Worm (Caenorhabditis elegans) whole organism, midembryonic: ENCODE measurements around the gene F35D2.6.

ENCODE experiments used
- cog-1 ChIP-seq: sonication (generic microtip); optimal IDR thresholded peaks from 2 replicates; lab custom pipeline; 2016; ENCODE audit warnings: missing genetic modification characterization, missing compliant biosample characterization
- flt-1 ChIP-seq: fragments of 200-800 bp; sonication (Bioruptor generic); IDR thresholded peaks from 2 replicates; pipeline ENCODE4 v1.3.6; 2022; ENCODE audit warnings: missing genetic modification characterization, missing compliant biosample characterization
- med-1 ChIP-seq: sonication (generic microtip); optimal IDR thresholded peaks from 2 replicates; lab custom pipeline; 2017; ENCODE audit warnings: missing genetic modification characterization, mild to moderate bottlenecking, missing compliant biosample characterization, antibody characterized with exemption, missing genetic modification reagents; ENCODE audit not compliant: insufficient read depth
- ref-1 ChIP-seq: fragments of 200-800 bp; sonication (Bioruptor generic); conservative IDR thresholded peaks from 2 replicates; pipeline ENCODE4 v1.3.6; 2022; ENCODE audit warnings: missing genetic modification reagents, missing genetic modification characterization, missing compliant biosample characterization
- ztf-29 ChIP-seq: fragments of 200-800 bp; sonication (Bioruptor generic); IDR thresholded peaks from 2 replicates; pipeline ENCODE4 v1.3.6; 2022; ENCODE audit warnings: missing genetic modification reagents, missing genetic modification characterization, missing compliant biosample characterization

DNA sequence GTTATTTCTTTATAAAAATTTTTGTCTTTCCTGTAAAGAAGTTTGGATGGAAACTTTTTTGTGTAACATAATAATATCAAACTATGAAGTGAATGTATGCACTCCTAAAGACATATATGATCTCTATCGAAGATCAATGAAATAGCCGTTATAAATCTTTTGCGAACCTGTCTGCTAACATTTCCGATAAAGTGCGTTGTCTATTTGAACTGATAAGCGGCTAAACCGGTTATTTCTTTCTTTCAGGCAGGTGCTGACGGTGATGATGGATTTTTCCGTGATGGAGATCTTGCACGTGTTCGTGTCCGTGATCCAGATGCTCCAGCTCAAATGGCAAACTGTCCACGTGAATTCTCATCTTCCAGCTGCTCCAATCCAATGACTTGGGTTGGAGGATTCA, 46.0 kb upstream of the F35D2.6 start:
- TF ChIP-seq flt-1 (GFP tag; lab: Robert Waterston, UW) (no peak), ztf-29 (GFP tag; lab: Robert Waterston, UW) (no peak), cog-1 (tag; lab: Kevin White, UChicago) (no peak), ref-1 (GFP tag; lab: Robert Waterston, UW) (no peak), med-1 (no peak)
